Fruit fly (Drosophila melanogaster) S2 (cell line): ENCODE data around the gene klar.

Experiments
- CG8478 ChIP-seq: fragments of >200 bp; optimal IDR thresholded peaks from 2 replicates; lab custom pipeline; 2018
- CTCF ChIP-seq, 2 experiments: fragments of >200 bp; optimal IDR thresholded peaks; 2 replicates each; lab custom pipeline; 2018

- no peak for TF ChIP-seq CTCF (optimal IDR thresholded peaks at IDR 0.05; lab: Kevin White, UChicago)
- no peak for TF ChIP-seq CG8478 (lab: Kevin White, UChicago)
Observed at dm6 chr3L:589290-590281, 49.2 kb upstream of the klar start.
